Fruit fly (Drosophila melanogaster) Kc167 (cell line): ENCODE data around the gene CG42272.

Experiments
- Myc ChIP-seq: fragments of >200 bp; optimal IDR thresholded peaks from 2 replicates; lab custom pipeline; 2017; ENCODE audit warnings: missing external identifiers
- Sin3A ChIP-seq: fragments of >200 bp; optimal IDR thresholded peaks from 2 replicates; lab custom pipeline; 2018; ENCODE audit warnings: missing external identifiers
- h ChIP-seq: fragments of >200 bp; optimal IDR thresholded peaks from 3 replicates; lab custom pipeline; 2018; ENCODE audit warnings: missing external identifiers
- insv ChIP-seq: fragments of >200 bp; optimal IDR thresholded peaks from 3 replicates; lab custom pipeline; 2018; ENCODE audit warnings: missing external identifiers
- psq ChIP-seq: fragments of >200 bp; optimal IDR thresholded peaks from 2 replicates; lab custom pipeline; 2017; ENCODE audit warnings: missing external identifiers
- ttk ChIP-seq: sonication (Bioruptor generic); optimal IDR thresholded peaks from 2 replicates; lab custom pipeline; 2017; ENCODE audit warnings: missing external identifiers

The CG42272 gene

dm6 chr3L:5825483-5825882, 22.6 kb downstream of the CG42272 start:
- no peak for TF ChIP-seq h (lab: Kevin White, UChicago)
- TF ChIP-seq Sin3A (lab: Kevin White, UChicago), result no peak
- no peak for TF ChIP-seq psq (lab: Kevin White, UChicago)

DNA sequence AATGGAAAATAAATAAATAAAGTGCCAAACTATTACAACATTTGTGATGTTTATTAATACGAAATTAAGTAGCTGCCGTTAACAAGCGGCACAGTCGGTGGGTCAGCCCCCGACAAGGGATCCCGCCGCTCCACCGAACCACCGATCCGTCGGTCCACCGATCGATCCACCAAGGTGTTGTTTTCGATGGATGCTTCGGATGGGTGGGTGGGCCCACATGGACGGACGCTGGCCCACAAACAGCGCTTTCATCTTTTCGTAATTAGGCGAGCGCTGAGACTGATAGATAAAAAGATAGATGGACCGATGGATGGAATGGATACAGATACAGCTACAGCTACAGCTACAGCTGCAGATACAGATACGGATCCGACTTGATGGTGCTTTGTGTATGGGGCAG, 25.4 kb downstream of the CG42272 start:
- TF ChIP-seq ttk (lab: Kevin White, UChicago), result no peak

dm6 chr3L:5828684-5829083, 25.9 kb downstream of the CG42272 start:
- TF ChIP-seq h (lab: Kevin White, UChicago) (no peak), ttk (lab: Kevin White, UChicago) (no peak), Myc (no peak), insv (lab: Kevin White, UChicago) (no peak), psq (lab: Kevin White, UChicago) (no peak), Sin3A (lab: Kevin White, UChicago) (no peak)

- TF ChIP-seq ttk (lab: Kevin White, UChicago), result no peak
- TF ChIP-seq h (lab: Kevin White, UChicago), result no peak
Measured at dm6 chr3L:5830649-5831048, 27.8 kb downstream of the CG42272 start.

- TF ChIP-seq insv (lab: Kevin White, UChicago) (no peak), Sin3A (lab: Kevin White, UChicago) (no peak), h (lab: Kevin White, UChicago) (no peak), psq (lab: Kevin White, UChicago) (no peak), Myc (no peak), ttk (lab: Kevin White, UChicago) (no peak)
Measured at dm6 chr3L:5831890-5832289, 29.1 kb downstream of the CG42272 start.

DNA sequence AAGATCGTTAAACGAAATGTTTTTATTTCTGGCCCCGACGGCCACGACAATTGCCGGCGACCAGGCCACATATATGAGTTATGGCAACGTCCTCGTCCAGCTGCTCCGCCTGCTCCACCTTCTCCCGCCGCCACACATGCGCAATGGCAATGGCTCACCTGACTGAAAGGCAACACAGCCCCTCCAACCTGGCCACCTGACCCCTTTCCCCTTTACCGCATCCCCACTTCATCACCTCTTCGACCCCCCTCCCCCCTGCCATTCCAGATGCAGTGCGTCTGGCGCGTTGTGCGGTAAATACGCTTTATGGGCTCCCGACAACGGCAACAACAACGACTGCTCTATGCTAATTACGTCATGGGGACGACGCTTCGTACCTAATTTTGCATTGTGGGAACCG, 30.9 kb downstream of the CG42272 start:
- no peak for TF ChIP-seq ttk (lab: Kevin White, UChicago)
- no peak for TF ChIP-seq Sin3A (lab: Kevin White, UChicago)
- no peak for TF ChIP-seq h (lab: Kevin White, UChicago)
- no peak for TF ChIP-seq psq (lab: Kevin White, UChicago)
- TF ChIP-seq Myc, result no peak
- TF ChIP-seq insv (lab: Kevin White, UChicago), result no peak

- no peak for TF ChIP-seq Sin3A (lab: Kevin White, UChicago)
- no peak for TF ChIP-seq insv (lab: Kevin White, UChicago)
- no peak for TF ChIP-seq Myc
- TF ChIP-seq ttk (lab: Kevin White, UChicago), result no peak
Measured at dm6 chr3L:5834245-5834644, 31.4 kb downstream of the CG42272 start.

dm6 chr3L:5834798-5835197, 32.0 kb downstream of the CG42272 start:
- TF ChIP-seq insv (lab: Kevin White, UChicago) (no peak), Myc (no peak), Sin3A (lab: Kevin White, UChicago) (no peak), psq (lab: Kevin White, UChicago) (no peak), h (lab: Kevin White, UChicago) (no peak), ttk (lab: Kevin White, UChicago) (no peak)

dm6 chr3L:5835431-5835830, 32.6 kb downstream of the CG42272 start:
- TF ChIP-seq Sin3A (lab: Kevin White, UChicago), result no peak
- no peak for TF ChIP-seq ttk (lab: Kevin White, UChicago)
- no peak for TF ChIP-seq Myc
- TF ChIP-seq h (lab: Kevin White, UChicago), result no peak
- no peak for TF ChIP-seq insv (lab: Kevin White, UChicago)
- TF ChIP-seq psq (lab: Kevin White, UChicago), result no peak

- TF ChIP-seq Sin3A (lab: Kevin White, UChicago), result no peak
- no peak for TF ChIP-seq psq (lab: Kevin White, UChicago)
- TF ChIP-seq insv (lab: Kevin White, UChicago), result no peak
- no peak for TF ChIP-seq h (lab: Kevin White, UChicago)
Measured at dm6 chr3L:5835887-5836646, 33.2 kb downstream of the CG42272 start.

dm6 chr3L:5838295-5838694, 35.5 kb downstream of the CG42272 start:
- TF ChIP-seq h (lab: Kevin White, UChicago) (no peak), psq (lab: Kevin White, UChicago) (no peak), insv (lab: Kevin White, UChicago) (no peak), Myc (no peak), ttk (lab: Kevin White, UChicago) (no peak), Sin3A (lab: Kevin White, UChicago) (no peak)

DNA sequence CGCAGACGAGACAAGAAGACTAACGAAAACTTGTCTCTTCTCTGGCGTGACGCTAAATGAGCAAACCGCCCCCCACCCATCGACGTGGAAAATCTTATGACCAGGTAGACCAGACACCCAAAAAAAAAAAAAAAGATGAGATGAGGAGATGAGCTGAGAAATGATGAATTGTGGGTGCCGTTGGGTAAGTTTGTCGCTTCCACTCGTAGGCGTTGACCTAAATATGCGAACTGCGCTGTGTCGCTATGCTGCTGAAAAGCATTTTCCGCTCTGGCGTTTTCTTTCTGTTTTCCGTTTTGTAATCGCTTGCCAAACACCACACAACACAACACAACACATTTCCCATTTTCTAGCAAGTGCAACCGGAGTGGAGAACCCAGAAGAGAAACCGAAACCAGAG, 36.0 kb downstream of the CG42272 start:
- TF ChIP-seq ttk (lab: Kevin White, UChicago) (no peak), h (lab: Kevin White, UChicago) (no peak), Sin3A (lab: Kevin White, UChicago) (no peak), insv (lab: Kevin White, UChicago) (no peak), Myc (no peak), psq (lab: Kevin White, UChicago) (no peak)

DNA sequence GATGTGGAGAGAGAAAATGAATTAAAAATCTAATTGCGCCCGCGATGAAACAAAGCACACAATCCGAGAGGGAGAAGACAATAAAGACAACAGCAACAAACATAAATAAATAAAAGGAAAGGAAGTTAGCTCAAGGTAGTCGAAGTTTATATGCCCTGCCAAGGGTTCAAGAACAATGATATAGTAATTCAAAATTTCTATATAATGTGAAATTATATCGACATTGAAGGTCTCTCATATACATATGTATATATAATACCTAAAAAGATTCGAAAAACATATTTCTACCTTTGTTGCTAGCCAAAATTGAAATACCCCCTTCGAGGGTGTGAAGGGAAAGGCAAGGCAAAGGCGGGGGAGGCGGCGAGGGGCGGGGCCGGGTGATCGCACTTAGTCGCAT, 38.0 kb downstream of the CG42272 start:
- no peak for TF ChIP-seq h (lab: Kevin White, UChicago)
- no peak for TF ChIP-seq Sin3A (lab: Kevin White, UChicago)
- TF ChIP-seq psq (lab: Kevin White, UChicago), result no peak
- TF ChIP-seq insv (lab: Kevin White, UChicago), result no peak
- TF ChIP-seq Myc, result no peak
- no peak for TF ChIP-seq ttk (lab: Kevin White, UChicago)
